Worm (Caenorhabditis elegans): Measurements from ENCODE around the gene Y38H8A.4.

DNA sequence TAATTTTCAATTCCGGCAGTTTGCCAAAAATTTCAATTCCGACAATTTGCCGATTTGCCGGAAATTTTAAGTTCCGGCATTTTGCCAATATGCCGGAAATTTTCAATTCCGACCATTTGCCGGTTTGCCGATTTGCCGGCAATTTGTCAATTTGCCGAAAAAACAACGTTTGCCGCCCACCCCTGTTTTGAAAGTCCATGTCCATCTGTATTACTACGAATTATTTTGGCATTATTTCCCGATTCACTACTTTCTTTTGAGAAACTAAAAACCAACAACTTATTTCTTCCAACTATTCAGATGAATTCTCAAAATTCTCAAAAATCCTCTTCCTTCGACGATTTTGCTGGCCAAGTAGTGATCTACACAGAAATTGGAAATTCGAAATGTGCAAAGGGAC is 20.1 kb upstream of the Y38H8A.4 start, which contains the start of gene Y45F10A.7:
- no peak for TF ChIP-seq fkh-10 (GFP tag; optimal IDR thresholded peaks at IDR 0.05)
- no peak for TF ChIP-seq nhr-12 (tag; optimal IDR thresholded peaks at IDR 0.05)
- no peak for TF ChIP-seq zag-1 (tag; optimal IDR thresholded peaks at IDR 0.05)

All from whole organism, L3 larva.